Fruit fly (Drosophila melanogaster) Kc167 (cell line): ENCODE data around the gene FucTA.

Experiments used
- insv ChIP-seq: fragments of >200 bp; optimal IDR thresholded peaks from 3 replicates; lab custom pipeline; 2018; ENCODE audit warnings: missing external identifiers
- psq ChIP-seq: fragments of >200 bp; optimal IDR thresholded peaks from 2 replicates; lab custom pipeline; 2017; ENCODE audit warnings: missing external identifiers
- ttk ChIP-seq: sonication (Bioruptor generic); optimal IDR thresholded peaks from 2 replicates; lab custom pipeline; 2017; ENCODE audit warnings: missing external identifiers

dm6 chr3L:15125717-15126116 is 21.2 kb upstream of the FucTA start:
- no peak for TF ChIP-seq insv
- TF ChIP-seq ttk (lab: Kevin White, UChicago): no peak
- no peak for TF ChIP-seq psq (lab: Kevin White, UChicago)
